Fruit fly (Drosophila melanogaster): Measurements from ENCODE around the gene Ahcy.

Ahcy gene

DNA sequence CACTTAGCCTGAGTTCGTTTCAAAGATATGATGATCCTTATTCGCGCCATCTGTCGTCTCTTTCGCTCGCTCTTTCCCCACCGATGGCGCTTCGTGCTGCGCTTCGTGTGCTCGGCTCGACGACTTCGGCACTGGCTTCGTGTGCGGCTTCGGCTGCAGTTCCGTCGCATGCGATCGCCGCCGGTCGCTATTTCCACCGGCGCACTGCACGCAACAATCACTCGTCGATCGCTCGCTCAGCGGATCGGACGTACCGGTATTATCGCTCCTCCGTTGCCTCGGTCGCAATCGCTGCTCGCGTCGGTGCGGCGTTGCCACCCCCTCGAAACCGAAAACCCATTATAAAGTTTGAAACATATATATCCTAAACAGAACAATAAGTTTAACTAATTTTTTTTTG is 48.7 kb downstream of the Ahcy start (continued):
- no peak for TF ChIP-seq pros (GFP tag; optimal IDR thresholded peaks at IDR 0.05)
- no peak for TF ChIP-seq Chrac-16 (GFP tag; optimal IDR thresholded peaks at IDR 0.05)
- peak; percentile 3 for TF ChIP-seq zen (tag; optimal IDR thresholded peaks at IDR 0.05)
- peak; percentile 46 for TF ChIP-seq CG1603 (tag; optimal IDR thresholded peaks at IDR 0.05)
- TF ChIP-seq dmrt99B (tag; optimal IDR thresholded peaks at IDR 0.05) = peak; percentile 27
- no peak for TF ChIP-seq Rfx (GFP tag; IDR thresholded peaks at IDR 0.05)
- no peak for TF ChIP-seq CG13894 (tag; optimal IDR thresholded peaks at IDR 0.05)
- TF ChIP-seq Lim3 (GFP tag; IDR thresholded peaks at IDR 0.05) = no peak
- TF ChIP-seq pan (optimal IDR thresholded peaks at IDR 0.05) = no peak
- TF ChIP-seq pan (GFP tag; optimal IDR thresholded peaks at IDR 0.05 in 1 of 2, IDR thresholded peaks at IDR 0.05 in 1 of 2) = peak in 1 of 2 experiments; percentile 12
- TF ChIP-seq CG10267 (tag; optimal IDR thresholded peaks at IDR 0.05) = no peak

DNA sequence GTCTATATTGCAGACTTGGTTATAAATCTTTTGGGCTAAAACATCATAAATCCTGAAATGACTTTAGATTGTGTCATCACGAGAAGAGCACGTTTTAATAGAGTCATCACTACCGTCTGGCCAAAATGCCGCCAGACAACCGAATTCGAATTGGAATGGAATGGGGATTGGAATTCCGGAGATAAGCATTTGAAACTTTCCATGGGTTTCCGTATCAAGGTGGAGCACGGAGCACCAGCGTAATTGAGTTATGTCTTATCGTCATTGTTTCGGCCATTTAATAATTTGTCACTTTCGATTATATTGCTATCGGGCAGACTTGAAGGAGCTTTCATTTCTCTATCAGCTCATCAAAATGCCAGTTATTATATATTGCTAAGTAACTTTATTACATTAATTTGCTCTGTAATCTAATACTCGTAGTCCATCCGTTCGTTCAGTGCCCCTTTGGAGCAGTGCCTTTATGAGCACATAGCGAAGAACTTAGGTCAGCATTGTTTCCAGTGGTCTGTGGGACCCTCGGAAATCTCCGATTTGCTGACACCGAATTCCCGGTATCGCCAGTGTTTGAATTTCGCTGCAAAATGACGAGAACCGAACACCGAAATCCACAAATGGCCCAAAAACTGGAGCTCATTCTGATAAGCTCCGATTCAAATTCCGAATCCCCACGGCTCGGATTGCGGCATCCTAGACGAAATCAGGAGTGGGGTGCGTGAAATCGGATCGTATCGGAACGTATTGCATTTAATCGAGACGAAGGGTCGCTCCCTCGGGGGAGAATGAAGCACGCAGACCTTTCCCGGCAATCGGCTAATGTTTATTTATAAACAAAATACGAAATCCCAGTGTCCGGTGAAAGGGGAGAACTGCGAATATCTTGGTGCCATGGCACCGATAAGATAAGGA is 50.2 kb downstream of the Ahcy start:
- TF ChIP-seq mirr (GFP tag; optimal IDR thresholded peaks at IDR 0.05) (peak; percentile 52), sug (tag; optimal IDR thresholded peaks at IDR 0.05) (peak; percentile 30), CG4282 (GFP tag; optimal IDR thresholded peaks at IDR 0.05) (no peak), cwo (GFP tag; optimal IDR thresholded peaks at IDR 0.05) (peak; percentile 40), Ets65A (GFP tag) (peak; percentile 16), dmrt99B (tag; optimal IDR thresholded peaks at IDR 0.05) (no peak), az2 (GFP tag; optimal IDR thresholded peaks at IDR 0.05) (no peak), Kr (GFP tag; optimal IDR thresholded peaks at IDR 0.05) (no peak), sd (tag; optimal IDR thresholded peaks at IDR 0.05) (peak; percentile 93), Pdp1 (GFP tag; optimal IDR thresholded peaks at IDR 0.05) (peak in 1 of 2 experiments; percentile 5), grn (GFP tag; optimal IDR thresholded peaks at IDR 0.05) (peak; percentile 76), Abd-B (GFP tag; optimal IDR thresholded peaks at IDR 0.05) (no peak), CG34376 (GFP tag; optimal IDR thresholded peaks at IDR 0.05) (peak; percentile 24), lab (GFP tag; optimal IDR thresholded peaks at IDR 0.05) (peak; percentile 16), B-H2 (GFP tag; optimal IDR thresholded peaks at IDR 0.05) (no peak), sens (GFP tag) (peak; percentile 17), CG17328 (GFP tag; IDR thresholded peaks at IDR 0.05) (no peak), Adf1 (GFP tag; IDR thresholded peaks at IDR 0.05) (no peak), exex (tag; optimal IDR thresholded peaks at IDR 0.05) (peak; percentile 94), Vsx1 (GFP tag; optimal IDR thresholded peaks at IDR 0.05) (peak; percentile 19)

DNA sequence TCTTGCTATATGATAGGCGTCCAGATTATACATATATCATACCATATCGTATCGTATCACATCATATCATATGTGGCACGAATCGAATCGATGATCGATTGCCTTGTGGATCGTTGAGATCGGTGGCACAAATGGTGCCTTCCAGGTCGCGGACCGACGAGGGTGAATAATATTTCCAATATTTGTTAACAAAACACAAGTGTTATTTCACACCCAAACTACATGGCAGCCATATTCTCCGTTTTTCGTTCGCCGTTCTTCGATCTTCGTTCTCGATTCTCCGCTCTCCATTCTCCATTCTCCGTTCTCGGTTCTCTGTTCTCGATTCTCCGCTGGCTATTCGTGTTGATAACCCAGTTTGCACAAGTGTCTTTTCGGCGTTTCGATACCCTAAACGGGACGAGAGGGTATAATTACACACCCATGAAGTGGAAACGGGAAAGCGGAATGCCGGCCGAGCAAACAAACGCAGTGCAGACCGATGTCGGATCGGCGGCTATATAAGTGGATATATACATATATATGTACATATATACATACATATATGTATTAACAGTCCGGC is 51.7 kb downstream of the Ahcy start:
- TF ChIP-seq knrl (GFP tag; IDR thresholded peaks at IDR 0.05; ENCODE audit: partially characterized antibody) (no peak), Med (GFP tag) (peak; percentile 68), CG10543 (GFP tag; optimal IDR thresholded peaks at IDR 0.05) (peak; percentile 6), Xrp1 (GFP tag; IDR thresholded peaks at IDR 0.05) (no peak), Meics (GFP tag; optimal IDR thresholded peaks at IDR 0.05) (peak; percentile 21), GATAe (GFP tag; conservative IDR thresholded peaks at IDR 0.05) (no peak), fd64A (GFP tag; optimal IDR thresholded peaks at IDR 0.05) (no peak), Deaf1 (tag; optimal IDR thresholded peaks at IDR 0.05) (peak; percentile 14), MESR4 (GFP tag; optimal IDR thresholded peaks at IDR 0.05) (no peak), lab (GFP tag; optimal IDR thresholded peaks at IDR 0.05) (peak; percentile 60), CG18599 (GFP tag; optimal IDR thresholded peaks at IDR 0.05) (peak; percentile 24), CG4282 (GFP tag; optimal IDR thresholded peaks at IDR 0.05) (no peak), Chrac-16 (GFP tag; optimal IDR thresholded peaks at IDR 0.05) (no peak), CG15514 (GFP tag; optimal IDR thresholded peaks at IDR 0.05) (peak; percentile 5), CG12769 (tag; optimal IDR thresholded peaks at IDR 0.05) (peak; percentile 5), CG10431 (GFP tag; optimal IDR thresholded peaks at IDR 0.05) (peak; percentile 19), HHEX (GFP tag; optimal IDR thresholded peaks at IDR 0.05) (peak; percentile 22), Hmr (GFP tag; optimal IDR thresholded peaks at IDR 0.05) (peak; percentile 6), sens (GFP tag) (peak; percentile 37), CG34376 (GFP tag; optimal IDR thresholded peaks at IDR 0.05) (peak; percentile 28)
